Fruit fly (Drosophila melanogaster) whole organism, embryonic: Measurements from ENCODE around the gene CIA30.

Experiments used
- BtbVII ChIP-seq: fragments of 200-800 bp; sonication (Bioruptor generic); optimal IDR thresholded peaks from 3 replicates; lab custom pipeline; 2017; ENCODE audit warnings: missing biosample characterization, mild to moderate bottlenecking, missing genetic modification characterization
- CG10565 ChIP-seq: fragments of 200-800 bp; sonication (Bioruptor generic); optimal IDR thresholded peaks from 3 replicates; lab custom pipeline; 2016; ENCODE audit warnings: missing biosample characterization, mild to moderate bottlenecking, missing genetic modification characterization
- CG11085 ChIP-seq: fragments of 200-800 bp; sonication (Bioruptor generic); IDR thresholded peaks from 2 replicates; pipeline ENCODE4 v1.3.6; 2022; ENCODE audit warnings: missing biosample characterization, missing genetic modification characterization
- CG11247 ChIP-seq: fragments of 200-800 bp; sonication (Bioruptor generic); IDR thresholded peaks from 2 replicates; pipeline ENCODE4 v1.3.6; 2022; ENCODE audit warnings: missing biosample characterization, missing genetic modification characterization
- CG11398 ChIP-seq: fragments of 200-800 bp; sonication (Bioruptor generic); optimal IDR thresholded peaks from 2 replicates; lab custom pipeline; 2016; ENCODE audit warnings: missing biosample characterization, missing genetic modification characterization
- CG11696 ChIP-seq: fragments of 200-800 bp; sonication (Bioruptor generic); IDR thresholded peaks from 2 replicates; pipeline ENCODE4 v1.3.6; 2022; ENCODE audit warnings: missing biosample characterization, missing genetic modification characterization
- CG13624 ChIP-seq: fragments of 200-800 bp; sonication (Bioruptor generic); optimal IDR thresholded peaks from 2 replicates; lab custom pipeline; 2016; ENCODE audit warnings: missing biosample characterization, missing genetic modification characterization
- CG13775 ChIP-seq: fragments of 200-800 bp; sonication (Bioruptor generic); optimal IDR thresholded peaks from 3 replicates; lab custom pipeline; 2017; ENCODE audit warnings: missing biosample characterization, mild to moderate bottlenecking, missing genetic modification characterization
- CG17328 ChIP-seq: fragments of 200-800 bp; sonication (Bioruptor generic); IDR thresholded peaks from 2 replicates; pipeline ENCODE4 v1.3.6; 2022; ENCODE audit warnings: missing biosample characterization, missing genetic modification characterization
- CG17359 ChIP-seq: fragments of 200-800 bp; sonication (Bioruptor generic); optimal IDR thresholded peaks from 3 replicates; lab custom pipeline; 2018; ENCODE audit warnings: missing biosample characterization, mild to moderate bottlenecking, missing genetic modification characterization, moderate library complexity
- CG1792 ChIP-seq: fragments of 200-800 bp; sonication (Bioruptor generic); optimal IDR thresholded peaks from 2 replicates; lab custom pipeline; 2016; ENCODE audit warnings: missing biosample characterization, missing genetic modification characterization
- CG18599 ChIP-seq: fragments of 200-800 bp; sonication (Bioruptor generic); optimal IDR thresholded peaks from 3 replicates; lab custom pipeline; 2017; ENCODE audit warnings: missing biosample characterization, missing genetic modification characterization, mild to moderate bottlenecking, moderate library complexity, missing genetic modification reagents
- CG18619 ChIP-seq: fragments of 200-800 bp; sonication (Bioruptor generic); optimal IDR thresholded peaks from 3 replicates; lab custom pipeline; 2017; ENCODE audit warnings: missing biosample characterization, mild to moderate bottlenecking, missing genetic modification characterization
- CG34422 ChIP-seq: fragments of 200-800 bp; sonication (Bioruptor generic); IDR thresholded peaks from 3 replicates; pipeline ENCODE4 v1.3.6; 2022; ENCODE audit warnings: missing biosample characterization, missing genetic modification characterization
- CG3726 ChIP-seq: fragments of 200-800 bp; sonication (Bioruptor generic); IDR thresholded peaks from 3 replicates; pipeline ENCODE4, ENCODE4 v1.3.6; 2022; ENCODE audit warnings: missing biosample characterization, missing genetic modification characterization
- CG4360 ChIP-seq: fragments of 200-800 bp; sonication (Bioruptor generic); IDR thresholded peaks from 2 replicates; pipeline ENCODE4 v1.3.6; 2022; ENCODE audit warnings: missing biosample characterization, missing genetic modification characterization
- CG43689 ChIP-seq: fragments of 200-800 bp; sonication (Bioruptor generic); IDR thresholded peaks from 2 replicates; pipeline ENCODE4 v1.3.6; 2022; ENCODE audit warnings: missing biosample characterization, missing genetic modification characterization
- CG4424 ChIP-seq: fragments of 200-800 bp; sonication (Bioruptor generic); optimal IDR thresholded peaks from 3 replicates; lab custom pipeline; 2016; ENCODE audit warnings: missing biosample characterization, missing genetic modification characterization
- CG8290 ChIP-seq, 3 experiments: fragments of 200-800 bp; sonication (Bioruptor generic); optimal IDR thresholded peaks; 2 replicates each; lab custom pipeline; 2016 to 2019; ENCODE audit warnings: missing biosample characterization in 3 of 3, missing genetic modification characterization in 3 of 3, mild to moderate bottlenecking in 2 of 3, moderate library complexity in 1 of 3
- CG9932 ChIP-seq: fragments of 200-800 bp; sonication (Bioruptor generic); IDR thresholded peaks from 2 replicates; pipeline ENCODE4 v1.3.6; 2022; ENCODE audit warnings: missing biosample characterization, missing genetic modification characterization
- CoRest ChIP-seq: fragments of 200-800 bp; sonication (Bioruptor generic); optimal IDR thresholded peaks from 3 replicates; lab custom pipeline; 2018; ENCODE audit warnings: missing biosample characterization, mild to moderate bottlenecking, missing genetic modification characterization, moderate library complexity
- Dbx ChIP-seq: fragments of 200-800 bp; sonication (Bioruptor generic); IDR thresholded peaks from 3 replicates; pipeline ENCODE4 v1.3.6; 2022; ENCODE audit warnings: missing biosample characterization, missing genetic modification characterization
- ERR ChIP-seq: fragments of 200-800 bp; sonication (Bioruptor generic); optimal IDR thresholded peaks from 2 replicates; lab custom pipeline; 2016; ENCODE audit warnings: missing biosample characterization, missing genetic modification characterization
- Fer1 ChIP-seq: fragments of 200-800 bp; sonication (Bioruptor generic); optimal IDR thresholded peaks from 2 replicates; lab custom pipeline; 2017; ENCODE audit warnings: missing biosample characterization, mild to moderate bottlenecking, missing genetic modification characterization
- GATAe ChIP-seq: fragments of 200-800 bp; sonication (Bioruptor generic); conservative IDR thresholded peaks from 2 replicates; pipeline ENCODE4 v1.3.6; 2022; ENCODE audit warnings: missing biosample characterization, missing genetic modification characterization
- Gug ChIP-seq: fragments of 200-800 bp; sonication (Bioruptor generic); IDR thresholded peaks from 4 replicates; pipeline ENCODE4 v1.3.6; 2022; ENCODE audit warnings: missing biosample characterization, missing genetic modification characterization
- Hmx ChIP-seq: fragments of 200-800 bp; sonication (Bioruptor generic); optimal IDR thresholded peaks from 2 replicates; lab custom pipeline; 2016; ENCODE audit warnings: missing biosample characterization, missing genetic modification characterization
- Jarid2 ChIP-seq: fragments of 200-800 bp; sonication (Bioruptor generic); optimal IDR thresholded peaks from 3 replicates; lab custom pipeline; 2017; ENCODE audit warnings: mild to moderate bottlenecking, missing biosample characterization, missing genetic modification reagents, missing genetic modification characterization
- Mad ChIP-seq: fragments of 200-800 bp; sonication (Bioruptor generic); optimal IDR thresholded peaks from 2 replicates; lab custom pipeline; 2016; ENCODE audit warnings: missing biosample characterization, missing genetic modification characterization
- NK7.1 ChIP-seq: fragments of 200-800 bp; sonication (Bioruptor generic); optimal IDR thresholded peaks from 3 replicates; lab custom pipeline; 2016; ENCODE audit warnings: missing biosample characterization, missing genetic modification characterization
- Ptx1 ChIP-seq: fragments of 200-800 bp; sonication (Bioruptor generic); IDR thresholded peaks from 2 replicates; pipeline ENCODE4 v1.3.6; 2022; ENCODE audit warnings: missing biosample characterization, missing genetic modification characterization
- Tbp ChIP-seq: fragments of >200 bp; optimal IDR thresholded peaks from 2 replicates; lab custom pipeline; 2018; ENCODE audit warnings: missing biosample characterization, missing genetic modification characterization
- ash1 ChIP-seq: fragments of 200-800 bp; sonication (Bioruptor generic); optimal IDR thresholded peaks from 2 replicates; lab custom pipeline; 2018; ENCODE audit warnings: missing biosample characterization, mild to moderate bottlenecking, missing genetic modification characterization
- chm ChIP-seq: fragments of 200-800 bp; sonication (Bioruptor generic); IDR thresholded peaks from 2 replicates; pipeline ENCODE4 v1.3.6; 2022; ENCODE audit warnings: missing biosample characterization, missing genetic modification characterization
- crc ChIP-seq: fragments of 200-800 bp; sonication (Bioruptor generic); optimal IDR thresholded peaks from 2 replicates; lab custom pipeline; 2016; ENCODE audit warnings: missing biosample characterization, missing genetic modification characterization
- dan ChIP-seq: fragments of 200-800 bp; sonication (Bioruptor generic); IDR thresholded peaks from 2 replicates; pipeline ENCODE4 v1.3.6; 2022; ENCODE audit warnings: missing biosample characterization, missing genetic modification characterization
- ems ChIP-seq: fragments of 200-800 bp; sonication (Bioruptor generic); optimal IDR thresholded peaks from 3 replicates; lab custom pipeline; 2016; ENCODE audit warnings: missing biosample characterization, missing genetic modification characterization
- ewg ChIP-seq: fragments of 200-800 bp; sonication (Bioruptor generic); optimal IDR thresholded peaks from 3 replicates; lab custom pipeline; 2017; ENCODE audit warnings: mild to moderate bottlenecking, missing biosample characterization, missing genetic modification reagents, missing genetic modification characterization
- exex ChIP-seq: fragments of 200-800 bp; sonication (Bioruptor generic); optimal IDR thresholded peaks from 4 replicates; lab custom pipeline; 2018; ENCODE audit warnings: missing biosample characterization, mild to moderate bottlenecking, missing genetic modification characterization, moderate library complexity
- fd3F ChIP-seq: fragments of 200-800 bp; sonication (Bioruptor generic); optimal IDR thresholded peaks from 2 replicates; lab custom pipeline; 2018; ENCODE audit warnings: missing biosample characterization, mild to moderate bottlenecking, missing genetic modification characterization, moderate library complexity
- hbn ChIP-seq: fragments of 200-800 bp; sonication (Bioruptor generic); IDR thresholded peaks from 2 replicates; pipeline ENCODE4 v1.3.6; 2022; ENCODE audit warnings: missing biosample characterization, missing genetic modification characterization; ENCODE audit not compliant: partially characterized antibody
- jigr1 ChIP-seq: fragments of 200-800 bp; sonication (Bioruptor generic); IDR thresholded peaks from 3 replicates; pipeline ENCODE4 v1.3.6; 2022; ENCODE audit warnings: missing biosample characterization, missing genetic modification characterization
- kni ChIP-seq: fragments of 200-800 bp; sonication (Bioruptor generic); optimal IDR thresholded peaks from 3 replicates; lab custom pipeline; 2017; ENCODE audit warnings: mild to moderate bottlenecking, missing biosample characterization, missing genetic modification reagents, missing genetic modification characterization
- ro ChIP-seq: fragments of 200-800 bp; sonication (Bioruptor generic); IDR thresholded peaks from 2 replicates; pipeline ENCODE4 v1.3.6; 2022; ENCODE audit warnings: missing biosample characterization, missing genetic modification characterization
- scrt ChIP-seq: fragments of 200-800 bp; sonication (Bioruptor generic); optimal IDR thresholded peaks from 2 replicates; lab custom pipeline; 2018; ENCODE audit warnings: missing biosample characterization, mild to moderate bottlenecking, missing genetic modification characterization, moderate library complexity
- sens-2 ChIP-seq: fragments of 200-800 bp; sonication (Bioruptor generic); IDR thresholded peaks from 2 replicates; pipeline ENCODE4 v1.3.6; 2022; ENCODE audit warnings: missing biosample characterization, missing genetic modification characterization
- slp2 ChIP-seq: fragments of 200-800 bp; sonication (Bioruptor generic); optimal IDR thresholded peaks from 2 replicates; lab custom pipeline; 2016; ENCODE audit warnings: missing biosample characterization, missing genetic modification characterization
- stwl ChIP-seq: fragments of 200-800 bp; sonication (Bioruptor generic); optimal IDR thresholded peaks from 3 replicates; lab custom pipeline; 2018; ENCODE audit warnings: missing biosample characterization, mild to moderate bottlenecking, missing genetic modification characterization, moderate library complexity
- tio ChIP-seq: fragments of 200-800 bp; sonication (Bioruptor generic); optimal IDR thresholded peaks from 2 replicates; lab custom pipeline; 2017; ENCODE audit warnings: missing biosample characterization, missing genetic modification characterization, inconsistent platforms
- tx ChIP-seq: fragments of 200-800 bp; sonication (Bioruptor generic); optimal IDR thresholded peaks from 2 replicates; lab custom pipeline; 2016; ENCODE audit warnings: missing biosample characterization, missing genetic modification characterization
- yki ChIP-seq: fragments of >200 bp; optimal IDR thresholded peaks from 3 replicates; lab custom pipeline; 2018
- zf30C ChIP-seq: fragments of 200-800 bp; sonication (Bioruptor generic); optimal IDR thresholded peaks from 3 replicates; lab custom pipeline; 2018; ENCODE audit warnings: missing biosample characterization, mild to moderate bottlenecking, missing genetic modification characterization

The CIA30 gene

dm6 chr3R:29771645-29772089, 34.9 kb downstream of the CIA30 start (continued):
- TF ChIP-seq exex (tag; lab: Kevin White, UChicago) (no peak), NK7.1 (GFP tag; lab: Kevin White, UChicago) (no peak), CG13624 (GFP tag; lab: Kevin White, UChicago) (no peak), CG13775 (GFP tag; lab: Kevin White, UChicago) (no peak), Fer1 (GFP tag; lab: Kevin White, UChicago) (peak; percentile 44), Hmx (GFP tag; lab: Kevin White, UChicago) (no peak), CG1792 (GFP tag; lab: Kevin White, UChicago) (no peak), slp2 (GFP tag; lab: Kevin White, UChicago) (no peak), BtbVII (peak; percentile 6), CG10565 (GFP tag; lab: Kevin White, UChicago) (no peak), CG17359 (no peak), ewg (no peak), Dbx (GFP tag; lab: Robert Waterston, UW) (no peak), CG43689 (no peak), crc (no peak), CG4424 (GFP tag; lab: Kevin White, UChicago) (no peak), ro (no peak), CG17328 (0 out of 2 replicates have a peak, but pooled peaks have one; percentile 12), ash1 (GFP tag; lab: Kevin White, UChicago) (no peak), zf30C (GFP tag; lab: Kevin White, UChicago) (no peak), chm (GFP tag; lab: Robert Waterston, UW) (peak; percentile 51; the same call in 1 of the 2 replicates), Tbp (GFP tag; lab: Kevin White, UChicago) (no peak), CG11398 (GFP tag; lab: Kevin White, UChicago) (no peak), Mad (GFP tag; lab: Kevin White, UChicago) (no peak), CG8290 (GFP tag; optimal IDR thresholded peaks at IDR 0.05; lab: Kevin White, UChicago) (no peak), CG8290 (tag; optimal IDR thresholded peaks at IDR 0.05; lab: Kevin White, UChicago) (peak in 1 of 2 experiments; percentile 61), kni (peak; percentile 76), CG34422 (GFP tag; lab: Robert Waterston, UW) (peak; percentile 26; the same call in 1 of the 3 replicates), fd3F (GFP tag; lab: Kevin White, UChicago) (no peak), CoRest (no peak), Jarid2 (GFP tag; lab: Kevin White, UChicago) (no peak), stwl (no peak), jigr1 (GFP tag; lab: Robert Waterston, UW) (no peak), CG11696 (GFP tag; lab: Robert Waterston, UW) (no peak), ems (no peak), tx (no peak), yki (lab: Kevin White, UChicago) (no peak), hbn (peak; percentile 42; the same call in 1 of the 2 replicates), tio (no peak), dan (GFP tag; lab: Robert Waterston, UW) (no peak), Ptx1 (GFP tag; lab: Robert Waterston, UW) (no peak), CG18619 (GFP tag; lab: Kevin White, UChicago) (no peak), CG9932 (GFP tag; lab: Robert Waterston, UW) (no peak), CG18599 (no peak), CG4360 (GFP tag; lab: Robert Waterston, UW) (peak; percentile 27; the same call in 1 of the 2 replicates), Gug (GFP tag; lab: Robert Waterston, UW) (no peak), CG11247 (GFP tag; lab: Robert Waterston, UW) (no peak), sens-2 (GFP tag; lab: Robert Waterston, UW) (no peak), GATAe (no peak), ERR (GFP tag; lab: Kevin White, UChicago) (no peak), scrt (GFP tag; lab: Kevin White, UChicago) (no peak), CG11085 (no peak), CG3726 (no peak)
